Worm (Caenorhabditis elegans): ENCODE data around the gene ZK622.5.

- TF ChIP-seq unc-55 (GFP tag; optimal IDR thresholded peaks at IDR 0.05), result no peak
- TF ChIP-seq ceh-2 (tag; optimal IDR thresholded peaks at IDR 0.05), result no peak
- no peak for TF ChIP-seq hlh-8 (tag; optimal IDR thresholded peaks at IDR 0.05)
- TF ChIP-seq ceh-24 (tag; optimal IDR thresholded peaks at IDR 0.05), result no peak
- peak; percentile 99 for TF ChIP-seq elt-2 (tag; optimal IDR thresholded peaks at IDR 0.05)
- TF ChIP-seq pqm-1 (tag; optimal IDR thresholded peaks at IDR 0.05), result peak; percentile 67
- TF ChIP-seq ama-1 (optimal IDR thresholded peaks at IDR 0.05), result no peak
- TF ChIP-seq C08G9.2 (tag; optimal IDR thresholded peaks at IDR 0.05), result no peak
- TF ChIP-seq pha-4 (tag; optimal IDR thresholded peaks at IDR 0.05), result no peak
- no peak for TF ChIP-seq unc-3 (GFP tag; conservative IDR thresholded peaks at IDR 0.05)
- TF ChIP-seq unc-3 (tag; optimal IDR thresholded peaks at IDR 0.05), result no peak
- no peak for TF ChIP-seq hlh-15 (tag; optimal IDR thresholded peaks at IDR 0.05)
- TF ChIP-seq elt-4 (tag; optimal IDR thresholded peaks at IDR 0.05), result no peak
- no peak for TF ChIP-seq lin-11 (tag; optimal IDR thresholded peaks at IDR 0.05)
Observed at ce11 chrII:5323773-5324172, 34.5 kb downstream of the ZK622.5 start.

Measured in whole organism, late embryonic.